Fruit fly (Drosophila melanogaster) whole organism, embryonic: Measurements from ENCODE around the gene alpha-PheRS.

Experiments used
- CG10267 ChIP-seq: fragments of 200-800 bp; sonication (Bioruptor generic); optimal IDR thresholded peaks from 2 replicates; lab custom pipeline; 2018; ENCODE audit warnings: missing biosample characterization, mild to moderate bottlenecking, missing genetic modification characterization, moderate library complexity
- CG10543 ChIP-seq: fragments of 200-800 bp; sonication (Bioruptor generic); optimal IDR thresholded peaks from 3 replicates; lab custom pipeline; 2017; ENCODE audit warnings: missing biosample characterization, mild to moderate bottlenecking, missing genetic modification characterization, moderate library complexity
- CG10979 ChIP-seq: fragments of 200-800 bp; sonication (Bioruptor generic); optimal IDR thresholded peaks from 2 replicates; lab custom pipeline; 2018; ENCODE audit warnings: missing biosample characterization, mild to moderate bottlenecking, missing genetic modification characterization, moderate library complexity
- CG11085 ChIP-seq: fragments of 200-800 bp; sonication (Bioruptor generic); IDR thresholded peaks from 2 replicates; pipeline ENCODE4 v1.3.6; 2022; ENCODE audit warnings: missing biosample characterization, missing genetic modification characterization
- CG12155 ChIP-seq: fragments of 200-800 bp; sonication (Bioruptor generic); optimal IDR thresholded peaks from 3 replicates; lab custom pipeline; 2016; ENCODE audit warnings: missing biosample characterization, missing genetic modification characterization
- CG12769 ChIP-seq: fragments of 200-800 bp; sonication (Bioruptor generic); optimal IDR thresholded peaks from 2 replicates; lab custom pipeline; 2019; ENCODE audit warnings: missing biosample characterization, mild to moderate bottlenecking, missing genetic modification characterization, moderate library complexity
- CG13287 ChIP-seq: fragments of 200-800 bp; sonication (Bioruptor generic); IDR thresholded peaks from 2 replicates; pipeline ENCODE4 v1.3.6; 2022; ENCODE audit warnings: missing biosample characterization, missing genetic modification characterization; ENCODE audit not compliant: partially characterized antibody
- CG14710 ChIP-seq: fragments of 200-800 bp; sonication (Bioruptor generic); optimal IDR thresholded peaks from 3 replicates; lab custom pipeline; 2019; ENCODE audit warnings: missing biosample characterization, mild to moderate bottlenecking, missing genetic modification characterization, moderate library complexity
- CG15514 ChIP-seq: fragments of 200-800 bp; sonication (Bioruptor generic); optimal IDR thresholded peaks from 3 replicates; lab custom pipeline; 2017; ENCODE audit warnings: missing biosample characterization, missing genetic modification characterization, mild to moderate bottlenecking, moderate library complexity, missing genetic modification reagents
- CG17186 ChIP-seq: fragments of 200-800 bp; sonication (Bioruptor generic); optimal IDR thresholded peaks from 3 replicates; lab custom pipeline; 2017; ENCODE audit warnings: missing biosample characterization, missing genetic modification reagents, missing genetic modification characterization
- CG17385 ChIP-seq: fragments of 200-800 bp; sonication (Bioruptor generic); optimal IDR thresholded peaks from 3 replicates; lab custom pipeline; 2018; ENCODE audit warnings: missing biosample characterization, mild to moderate bottlenecking, missing genetic modification characterization
- CG3407 ChIP-seq: fragments of 200-800 bp; sonication (Bioruptor generic); optimal IDR thresholded peaks from 2 replicates; lab custom pipeline; 2018; ENCODE audit warnings: missing biosample characterization, mild to moderate bottlenecking, missing genetic modification characterization
- CG34422 ChIP-seq: fragments of 200-800 bp; sonication (Bioruptor generic); IDR thresholded peaks from 3 replicates; pipeline ENCODE4 v1.3.6; 2022; ENCODE audit warnings: missing biosample characterization, missing genetic modification characterization
- CG6683 ChIP-seq: fragments of 200-800 bp; sonication (Bioruptor generic); optimal IDR thresholded peaks from 2 replicates; lab custom pipeline; 2017; ENCODE audit warnings: missing biosample characterization, mild to moderate bottlenecking, missing genetic modification characterization, missing genetic modification reagents
- CG6689 ChIP-seq: fragments of 200-800 bp; sonication (Bioruptor generic); IDR thresholded peaks from 2 replicates; pipeline ENCODE4 v1.3.6; 2022; ENCODE audit warnings: missing biosample characterization, missing genetic modification characterization
- CG7839 ChIP-seq: fragments of 200-800 bp; sonication (Bioruptor generic); optimal IDR thresholded peaks from 3 replicates; lab custom pipeline; 2018; ENCODE audit warnings: missing biosample characterization, mild to moderate bottlenecking, missing genetic modification characterization, moderate library complexity
- CG8359 ChIP-seq: fragments of 200-800 bp; sonication (Bioruptor generic); optimal IDR thresholded peaks from 2 replicates; lab custom pipeline; 2017; ENCODE audit warnings: missing biosample characterization, mild to moderate bottlenecking, missing genetic modification characterization, borderline replicate concordance
- CG9797 ChIP-seq: fragments of 200-800 bp; sonication (Bioruptor generic); optimal IDR thresholded peaks from 3 replicates; lab custom pipeline; 2018; ENCODE audit warnings: missing biosample characterization, mild to moderate bottlenecking, missing genetic modification characterization
- Camta ChIP-seq: fragments of 200-800 bp; sonication (Bioruptor generic); optimal IDR thresholded peaks from 2 replicates; lab custom pipeline; 2016; ENCODE audit warnings: missing biosample characterization, missing genetic modification characterization
- Dll ChIP-seq: fragments of 200-800 bp; sonication (Bioruptor generic); IDR thresholded peaks from 4 replicates; pipeline ENCODE4 v1.3.6; 2022; ENCODE audit warnings: missing biosample characterization, missing genetic modification characterization; ENCODE audit not compliant: partially characterized antibody
- GATAe ChIP-seq: fragments of 200-800 bp; sonication (Bioruptor generic); conservative IDR thresholded peaks from 2 replicates; pipeline ENCODE4 v1.3.6; 2022; ENCODE audit warnings: missing biosample characterization, missing genetic modification characterization
- MBD-R2 ChIP-seq: fragments of 200-800 bp; sonication (Bioruptor generic); IDR thresholded peaks from 2 replicates; pipeline ENCODE4 v1.3.6; 2022; ENCODE audit warnings: missing biosample characterization, missing genetic modification characterization
- MESR4 ChIP-seq: fragments of 200-800 bp; sonication (Bioruptor generic); optimal IDR thresholded peaks from 2 replicates; lab custom pipeline; 2018; ENCODE audit warnings: missing biosample characterization, mild to moderate bottlenecking, missing genetic modification characterization, moderate library complexity
- Max ChIP-seq: fragments of 200-800 bp; sonication (Bioruptor generic); optimal IDR thresholded peaks from 2 replicates; lab custom pipeline; 2016; ENCODE audit warnings: missing biosample characterization, mild to moderate bottlenecking, missing genetic modification characterization
- Nf-YC ChIP-seq: fragments of 200-800 bp; optimal IDR thresholded peaks from 3 replicates; lab custom pipeline; 2019; ENCODE audit warnings: missing biosample characterization, mild to moderate bottlenecking, missing genetic modification characterization, moderate library complexity
- Opbp ChIP-seq: fragments of 200-800 bp; sonication (Bioruptor generic); IDR thresholded peaks from 3 replicates; pipeline ENCODE4 v1.3.6; 2022; ENCODE audit warnings: missing biosample characterization, missing genetic modification characterization; ENCODE audit not compliant: partially characterized antibody
- Spps ChIP-seq: fragments of 200-800 bp; sonication (Bioruptor generic); optimal IDR thresholded peaks from 2 replicates; lab custom pipeline; 2018; ENCODE audit warnings: missing biosample characterization, mild to moderate bottlenecking, missing genetic modification characterization
- YL-1 ChIP-seq: fragments of 200-800 bp; sonication (Bioruptor generic); optimal IDR thresholded peaks from 3 replicates; lab custom pipeline; 2017; ENCODE audit warnings: missing biosample characterization, mild to moderate bottlenecking, missing genetic modification characterization
- ase ChIP-seq: fragments of 200-800 bp; sonication (Bioruptor generic); IDR thresholded peaks from 3 replicates; pipeline ENCODE4 v1.3.6; 2022; ENCODE audit warnings: missing biosample characterization, missing genetic modification characterization
- az2 ChIP-seq: fragments of 200-800 bp; sonication (Bioruptor generic); optimal IDR thresholded peaks from 3 replicates; lab custom pipeline; 2016; ENCODE audit warnings: missing biosample characterization, missing genetic modification characterization
- crp ChIP-seq, 2 experiments: fragments of 200-800 bp; sonication (Bioruptor generic); optimal IDR thresholded peaks; 2 replicates in 1 of 2; 3 replicates in 1 of 2; lab custom pipeline; 2017; ENCODE audit warnings: missing biosample characterization in 2 of 2, missing genetic modification characterization in 2 of 2, mild to moderate bottlenecking in 1 of 2, moderate library complexity in 1 of 2
- fd64A ChIP-seq: fragments of 200-800 bp; sonication (Bioruptor generic); optimal IDR thresholded peaks from 3 replicates; lab custom pipeline; 2018; ENCODE audit warnings: missing biosample characterization, mild to moderate bottlenecking, missing genetic modification characterization
- gfzf ChIP-seq: fragments of 200-800 bp; sonication (Bioruptor generic); optimal IDR thresholded peaks from 2 replicates; lab custom pipeline; 2016; ENCODE audit warnings: missing biosample characterization, mild to moderate bottlenecking, missing genetic modification characterization, moderate library complexity
- gsb ChIP-seq: fragments of 200-800 bp; sonication (Bioruptor generic); IDR thresholded peaks from 2 replicates; pipeline ENCODE4 v1.3.6; 2022; ENCODE audit warnings: missing biosample characterization, missing genetic modification characterization
- hbn ChIP-seq: fragments of 200-800 bp; sonication (Bioruptor generic); IDR thresholded peaks from 2 replicates; pipeline ENCODE4 v1.3.6; 2022; ENCODE audit warnings: missing biosample characterization, missing genetic modification characterization; ENCODE audit not compliant: partially characterized antibody
- ken ChIP-seq: fragments of 200-800 bp; sonication (Bioruptor generic); IDR thresholded peaks from 3 replicates; pipeline ENCODE4 v1.3.6; 2022; ENCODE audit warnings: missing biosample characterization, missing genetic modification characterization
- lov ChIP-seq, 2 experiments: fragments of 200-800 bp in 1 of 2; fragments of >200 bp in 1 of 2; sonication (Bioruptor generic) in 1 of 2; IDR thresholded peaks in 1 of 2; optimal IDR thresholded peaks in 1 of 2; 2 replicates in 1 of 2; 3 replicates in 1 of 2; pipeline versions ENCODE4 v1.3.6 to Lab custom; 2017 to 2022; ENCODE audit warnings: missing biosample characterization in 1 of 2, missing genetic modification characterization in 1 of 2
- luna ChIP-seq: fragments of 200-800 bp; sonication (Bioruptor generic); optimal IDR thresholded peaks from 2 replicates; lab custom pipeline; 2016; ENCODE audit warnings: missing biosample characterization, missing genetic modification characterization
- peb ChIP-seq: fragments of 200-800 bp; sonication (Bioruptor generic); IDR thresholded peaks from 2 replicates; pipeline ENCODE4 v1.3.6; 2022; ENCODE audit warnings: missing biosample characterization, missing genetic modification characterization
- phol ChIP-seq: fragments of 200-800 bp; sonication (Bioruptor generic); optimal IDR thresholded peaks from 3 replicates; lab custom pipeline; 2018; ENCODE audit warnings: missing biosample characterization, mild to moderate bottlenecking, missing genetic modification characterization, moderate library complexity
- prd ChIP-seq, 3 experiments: fragments of >200 bp in 2 of 3; fragments of 200-800 bp in 1 of 3; sonication (Bioruptor generic) in 1 of 3; optimal IDR thresholded peaks in 2 of 3; IDR thresholded peaks in 1 of 3; 2 replicates in 2 of 3; 3 replicates in 1 of 3; pipeline versions ENCODE4 v1.3.6 to Lab custom; 2017 to 2022; ENCODE audit warnings: missing biosample characterization in 1 of 3, missing genetic modification characterization in 1 of 3
- scrt ChIP-seq: fragments of 200-800 bp; sonication (Bioruptor generic); optimal IDR thresholded peaks from 2 replicates; lab custom pipeline; 2018; ENCODE audit warnings: missing biosample characterization, mild to moderate bottlenecking, missing genetic modification characterization, moderate library complexity
- sob ChIP-seq: fragments of 200-800 bp; sonication (Bioruptor generic); IDR thresholded peaks from 2 replicates; pipeline ENCODE4 v1.3.6; 2022; ENCODE audit warnings: missing biosample characterization, missing genetic modification characterization
- stwl ChIP-seq: fragments of 200-800 bp; sonication (Bioruptor generic); optimal IDR thresholded peaks from 3 replicates; lab custom pipeline; 2018; ENCODE audit warnings: missing biosample characterization, mild to moderate bottlenecking, missing genetic modification characterization, moderate library complexity
- tll ChIP-seq, 2 experiments: fragments of 200-800 bp in 1 of 2; fragments of >200 bp in 1 of 2; sonication (Bioruptor generic) in 1 of 2; optimal IDR thresholded peaks; 2 replicates each; lab custom pipeline; 2017 to 2019; ENCODE audit warnings: missing biosample characterization in 2 of 2, missing genetic modification characterization in 2 of 2, mild to moderate bottlenecking in 1 of 2, moderate library complexity in 1 of 2
- trem ChIP-seq: fragments of 200-800 bp; optimal IDR thresholded peaks from 3 replicates; lab custom pipeline; 2019; ENCODE audit warnings: missing biosample characterization, mild to moderate bottlenecking, missing genetic modification characterization, moderate library complexity

alpha-PheRS gene

DNA sequence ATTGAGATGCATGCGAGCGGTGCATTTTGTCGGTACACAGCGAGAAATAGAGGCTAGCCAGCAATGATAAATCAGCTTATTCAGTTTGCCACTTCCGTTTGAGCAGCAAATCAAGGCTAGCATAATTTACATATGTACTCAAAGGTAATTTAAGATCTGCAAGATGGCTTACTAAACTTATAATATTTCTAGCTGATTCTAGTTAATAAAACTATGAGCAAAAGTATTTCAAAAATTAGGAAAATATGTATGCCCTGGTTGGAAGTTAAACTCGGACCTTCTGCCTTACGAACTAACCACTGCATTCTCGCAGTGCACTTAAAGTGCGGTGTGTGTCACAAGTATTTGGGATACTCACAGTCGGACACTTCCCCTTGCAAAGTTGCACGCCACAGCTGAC, 22.6 kb downstream of the alpha-PheRS start (continued):
- no peak for TF ChIP-seq sob (GFP tag; lab: Robert Waterston, UW)
- TF ChIP-seq CG3407 (GFP tag; lab: Kevin White, UChicago) = peak; percentile 3

DNA sequence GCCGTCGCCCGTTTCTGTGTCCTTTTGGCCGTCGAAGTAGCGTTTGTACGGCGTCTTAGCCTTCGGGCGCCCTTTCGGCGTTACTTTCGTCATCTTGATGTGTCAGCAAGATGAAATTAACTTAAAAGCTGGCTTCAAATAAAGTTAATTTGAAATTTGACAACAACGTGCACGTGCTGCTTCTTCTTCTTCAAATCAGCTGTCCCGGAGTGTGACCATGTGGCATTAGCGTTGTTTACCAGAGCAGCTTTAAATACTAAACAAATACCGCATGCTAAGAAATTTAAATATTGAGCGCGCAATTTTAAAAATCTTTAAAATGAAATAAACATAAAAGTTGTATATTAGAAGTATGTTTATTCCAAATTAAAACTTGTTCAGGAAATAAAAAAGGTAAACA, 24.5 kb downstream of the alpha-PheRS start, which contains the start of gene CG2260:
CG2260 (minus strand) TSS at position 209 of the 400 bp plus-strand sequence.
- peak; percentile 6 for TF ChIP-seq YL-1 (GFP tag; lab: Kevin White, UChicago)
- no peak for TF ChIP-seq prd (optimal IDR thresholded peaks at IDR 0.05; lab: Kevin White, UChicago)
- TF ChIP-seq prd (GFP tag; IDR thresholded peaks at IDR 0.05; lab: Robert Waterston, UW) = no peak
- no peak for TF ChIP-seq lov (optimal IDR thresholded peaks at IDR 0.05; lab: Kevin White, UChicago)
- no peak for TF ChIP-seq lov (GFP tag; IDR thresholded peaks at IDR 0.05; lab: Robert Waterston, UW)
- TF ChIP-seq trem (tag; lab: Kevin White, UChicago) = peak; percentile 12
- no peak for TF ChIP-seq gsb (GFP tag; lab: Robert Waterston, UW)
- peak; percentile 20 for TF ChIP-seq scrt (GFP tag; lab: Kevin White, UChicago)
- TF ChIP-seq CG8359 = no peak
- TF ChIP-seq crp (GFP tag; optimal IDR thresholded peaks at IDR 0.05; lab: Kevin White, UChicago) = peak; percentile 41 to 91
- TF ChIP-seq Opbp = peak; percentile 11; the same call in 1 of the 3 replicates
- no peak for TF ChIP-seq CG17186
- no peak for TF ChIP-seq phol (tag; lab: Kevin White, UChicago)
- no peak for TF ChIP-seq fd64A (GFP tag; lab: Kevin White, UChicago)
- no peak for TF ChIP-seq CG6689 (GFP tag; lab: Robert Waterston, UW)
- no peak for TF ChIP-seq peb (GFP tag; lab: Robert Waterston, UW)
- TF ChIP-seq Spps (tag; lab: Kevin White, UChicago) = no peak
- no peak for TF ChIP-seq CG6683 (GFP tag; lab: Kevin White, UChicago)
- no peak for TF ChIP-seq ase
- TF ChIP-seq GATAe (GFP tag; lab: Robert Waterston, UW) = no peak
- TF ChIP-seq gfzf (GFP tag; lab: Kevin White, UChicago) = peak; percentile 78
- TF ChIP-seq CG11085 (GFP tag; lab: Robert Waterston, UW) = no peak
- TF ChIP-seq az2 (GFP tag; lab: Kevin White, UChicago) = no peak
- peak; percentile 18 for TF ChIP-seq CG14710 (tag; lab: Kevin White, UChicago)
- peak; percentile 75 for TF ChIP-seq CG15514 (GFP tag; lab: Kevin White, UChicago)
- 0 out of 4 replicates have a peak, but pooled peaks have one; percentile 20 for TF ChIP-seq Dll (GFP tag; lab: Robert Waterston, UW)
- no peak for TF ChIP-seq CG12155
- TF ChIP-seq MESR4 (GFP tag; lab: Kevin White, UChicago) = peak; percentile 47
- TF ChIP-seq hbn (GFP tag; lab: Robert Waterston, UW) = peak; percentile 20; the same call in 1 of the 2 replicates
- peak; percentile 13 for TF ChIP-seq CG10267
- no peak for TF ChIP-seq Nf-YC (tag; lab: Kevin White, UChicago)
- TF ChIP-seq CG10543 = no peak
- no peak for TF ChIP-seq Camta (GFP tag; lab: Kevin White, UChicago)
- TF ChIP-seq stwl (tag; lab: Kevin White, UChicago) = peak; percentile 52
- TF ChIP-seq CG10979 = no peak
- no peak for TF ChIP-seq CG7839 (tag; lab: Kevin White, UChicago)
- peak; percentile 95 for TF ChIP-seq CG17385 (GFP tag; lab: Kevin White, UChicago)
- no peak for TF ChIP-seq CG34422 (GFP tag; lab: Robert Waterston, UW)
- TF ChIP-seq luna = no peak
- TF ChIP-seq CG9797 (GFP tag; lab: Kevin White, UChicago) = peak; percentile 74
- peak; percentile 77 for TF ChIP-seq MBD-R2
- TF ChIP-seq CG13287 = peak; percentile 27; the same call in 1 of the 2 replicates
- peak; percentile 57 for TF ChIP-seq Max (GFP tag; lab: Kevin White, UChicago)
- no peak for TF ChIP-seq CG12769 (tag; lab: Kevin White, UChicago)
- TF ChIP-seq ken (GFP tag; lab: Robert Waterston, UW) = no peak
- no peak for TF ChIP-seq tll (GFP tag; optimal IDR thresholded peaks at IDR 0.05; lab: Kevin White, UChicago)
